Worm (Caenorhabditis elegans) whole organism, L3 larva: ENCODE measurements around the gene clc-23.

Experiments used
- R02D3.7 ChIP-seq: fragments of 150-350 bp; optimal IDR thresholded peaks from 2 replicates; lab custom pipeline; 2014; ENCODE audit warnings: missing biosample characterization, missing genetic modification characterization
- ZK546.5 ChIP-seq: sonication (generic microtip); optimal IDR thresholded peaks from 2 replicates; lab custom pipeline; 2017; ENCODE audit warnings: missing biosample characterization, missing genetic modification characterization
- aly-2 ChIP-seq: fragments of 150-350 bp; optimal IDR thresholded peaks from 2 replicates; lab custom pipeline; 2014; ENCODE audit warnings: missing biosample characterization, missing genetic modification characterization
- ama-1 ChIP-seq: fragments of 150-350 bp; optimal IDR thresholded peaks from 2 replicates; lab custom pipeline; 2018
- ceh-16 ChIP-seq: sonication (generic microtip); optimal IDR thresholded peaks from 2 replicates; lab custom pipeline; 2017; ENCODE audit warnings: missing biosample characterization, missing genetic modification characterization
- ceh-28 ChIP-seq: fragments of 150-350 bp; optimal IDR thresholded peaks from 2 replicates; lab custom pipeline; 2014; ENCODE audit warnings: missing biosample characterization, missing genetic modification reagents, missing genetic modification characterization
- ceh-82 ChIP-seq: fragments of 150-350 bp; optimal IDR thresholded peaks from 2 replicates; lab custom pipeline; 2014; ENCODE audit warnings: missing biosample characterization, missing genetic modification characterization
- ceh-9 ChIP-seq: sonication (generic microtip); optimal IDR thresholded peaks from 2 replicates; lab custom pipeline; 2018; ENCODE audit warnings: missing biosample characterization, missing genetic modification characterization
- egl-27 ChIP-seq: sonication (generic microtip); optimal IDR thresholded peaks from 4 replicates; lab custom pipeline; 2017; ENCODE audit warnings: missing biosample characterization, missing genetic modification reagents, missing genetic modification characterization
- egl-5 ChIP-seq: fragments of 150-350 bp; optimal IDR thresholded peaks from 2 replicates; lab custom pipeline; 2017; ENCODE audit warnings: missing biosample characterization, missing genetic modification reagents, missing genetic modification characterization, inconsistent platforms
- elt-1 ChIP-seq: fragments of 150-350 bp; optimal IDR thresholded peaks from 2 replicates; lab custom pipeline; 2014; ENCODE audit warnings: missing biosample characterization, missing genetic modification characterization
- elt-2 ChIP-seq: sonication (generic microtip); optimal IDR thresholded peaks from 2 replicates; lab custom pipeline; 2016; ENCODE audit warnings: missing genetic modification reagents, mild to moderate bottlenecking, missing genetic modification characterization, missing compliant biosample characterization
- elt-3 ChIP-seq, 3 experiments: fragments of 150-350 bp in 1 of 3; sonication (generic microtip) in 2 of 3; optimal IDR thresholded peaks; 2 replicates in 2 of 3; 4 replicates in 1 of 3; lab custom pipeline; 2014 to 2017; ENCODE audit warnings: missing biosample characterization in 3 of 3, missing genetic modification characterization in 3 of 3
- fkh-10 ChIP-seq: sonication (generic microtip); optimal IDR thresholded peaks from 2 replicates; lab custom pipeline; 2017; ENCODE audit warnings: missing biosample characterization, missing genetic modification reagents, missing genetic modification characterization
- fkh-2 ChIP-seq: fragments of 150-350 bp; optimal IDR thresholded peaks from 2 replicates; lab custom pipeline; 2014; ENCODE audit warnings: missing biosample characterization, missing genetic modification reagents, missing genetic modification characterization
- hmg-11 ChIP-seq: sonication (generic microtip); optimal IDR thresholded peaks from 2 replicates; lab custom pipeline; 2016; ENCODE audit warnings: missing genetic modification characterization, missing compliant biosample characterization
- jun-1 ChIP-seq: fragments of 150-350 bp; optimal IDR thresholded peaks from 2 replicates; lab custom pipeline; 2014; ENCODE audit warnings: missing biosample characterization, missing genetic modification reagents, missing genetic modification characterization
- lin-15B ChIP-seq: fragments of 150-350 bp; optimal IDR thresholded peaks from 2 replicates; lab custom pipeline; 2014; ENCODE audit warnings: missing biosample characterization, missing genetic modification characterization
- lin-39 ChIP-seq: fragments of 150-350 bp; optimal IDR thresholded peaks from 2 replicates; lab custom pipeline; 2018; ENCODE audit warnings: missing biosample characterization, missing genetic modification reagents, missing genetic modification characterization
- lsy-12 ChIP-seq: sonication (generic microtip); optimal IDR thresholded peaks from 2 replicates; lab custom pipeline; 2016; ENCODE audit warnings: mild to moderate bottlenecking, missing genetic modification characterization, missing compliant biosample characterization
- mdl-1 ChIP-seq: fragments of 150-350 bp; optimal IDR thresholded peaks from 2 replicates; lab custom pipeline; 2014; ENCODE audit warnings: missing biosample characterization, missing genetic modification characterization
- mml-1 ChIP-seq: fragments of 150-350 bp; sonication (generic microtip); optimal IDR thresholded peaks from 3 replicates; lab custom pipeline; 2014; ENCODE audit warnings: missing biosample characterization, missing genetic modification characterization
- nfya-1 ChIP-seq: sonication (generic microtip); optimal IDR thresholded peaks from 2 replicates; lab custom pipeline; 2017; ENCODE audit warnings: missing genetic modification characterization, mild to moderate bottlenecking, missing compliant biosample characterization, antibody characterized with exemption, moderate library complexity; ENCODE audit not compliant: insufficient read depth
- nhr-11 ChIP-seq: fragments of 150-350 bp; optimal IDR thresholded peaks from 2 replicates; lab custom pipeline; 2014; ENCODE audit warnings: missing biosample characterization, missing genetic modification characterization
- nhr-12 ChIP-seq: fragments of 150-350 bp; optimal IDR thresholded peaks from 2 replicates; lab custom pipeline; 2014; ENCODE audit warnings: missing biosample characterization, missing genetic modification characterization
- nhr-23 ChIP-seq: fragments of 150-350 bp; optimal IDR thresholded peaks from 2 replicates; lab custom pipeline; 2014; ENCODE audit warnings: missing biosample characterization, missing genetic modification reagents, missing genetic modification characterization
- nhr-237 ChIP-seq: fragments of 150-350 bp; optimal IDR thresholded peaks from 2 replicates; lab custom pipeline; 2014; ENCODE audit warnings: missing biosample characterization, missing genetic modification characterization
- nhr-25 ChIP-seq: sonication (generic microtip); optimal IDR thresholded peaks from 2 replicates; lab custom pipeline; 2017; ENCODE audit warnings: missing biosample characterization, missing genetic modification characterization
- nhr-43 ChIP-seq: sonication (generic microtip); optimal IDR thresholded peaks from 2 replicates; lab custom pipeline; 2016; ENCODE audit warnings: mild to moderate bottlenecking, missing genetic modification characterization, missing compliant biosample characterization; ENCODE audit not compliant: poor library complexity, severe bottlenecking
- nhr-67 ChIP-seq: fragments of 150-350 bp; optimal IDR thresholded peaks from 2 replicates; lab custom pipeline; 2014; ENCODE audit warnings: missing biosample characterization, missing genetic modification characterization
- pha-4 ChIP-seq: fragments of 150-350 bp; optimal IDR thresholded peaks from 2 replicates; lab custom pipeline; 2014; ENCODE audit warnings: missing biosample characterization, missing genetic modification reagents, missing genetic modification characterization
- pqm-1 ChIP-seq: fragments of 150-350 bp; optimal IDR thresholded peaks from 2 replicates; lab custom pipeline; 2017; ENCODE audit warnings: missing biosample characterization, missing genetic modification characterization, inconsistent platforms
- sea-2 ChIP-seq: fragments of 150-350 bp; sonication (generic microtip); optimal IDR thresholded peaks from 4 replicates; lab custom pipeline; 2014; ENCODE audit warnings: missing biosample characterization, missing genetic modification reagents, missing genetic modification characterization
- snpc-4 ChIP-seq: fragments of 150-350 bp; optimal IDR thresholded peaks from 2 replicates; lab custom pipeline; 2014; ENCODE audit warnings: missing biosample characterization, missing genetic modification characterization
- tbx-2 ChIP-seq: sonication (generic microtip); optimal IDR thresholded peaks from 2 replicates; lab custom pipeline; 2016; ENCODE audit warnings: mild to moderate bottlenecking, missing genetic modification characterization, missing compliant biosample characterization
- unc-39 ChIP-seq: sonication (generic microtip); optimal IDR thresholded peaks from 4 replicates; lab custom pipeline; 2017; ENCODE audit warnings: missing biosample characterization, missing genetic modification characterization
- zag-1 ChIP-seq: fragments of 150-350 bp; optimal IDR thresholded peaks from 2 replicates; lab custom pipeline; 2014; ENCODE audit warnings: missing biosample characterization, missing genetic modification characterization
- ztf-11 ChIP-seq: fragments of 150-350 bp; optimal IDR thresholded peaks from 2 replicates; lab custom pipeline; 2014; ENCODE audit warnings: missing biosample characterization, missing genetic modification characterization
- ztf-4 ChIP-seq: fragments of 150-350 bp; optimal IDR thresholded peaks from 2 replicates; lab custom pipeline; 2014; ENCODE audit warnings: missing biosample characterization, missing genetic modification characterization

Gene clc-23

DNA sequence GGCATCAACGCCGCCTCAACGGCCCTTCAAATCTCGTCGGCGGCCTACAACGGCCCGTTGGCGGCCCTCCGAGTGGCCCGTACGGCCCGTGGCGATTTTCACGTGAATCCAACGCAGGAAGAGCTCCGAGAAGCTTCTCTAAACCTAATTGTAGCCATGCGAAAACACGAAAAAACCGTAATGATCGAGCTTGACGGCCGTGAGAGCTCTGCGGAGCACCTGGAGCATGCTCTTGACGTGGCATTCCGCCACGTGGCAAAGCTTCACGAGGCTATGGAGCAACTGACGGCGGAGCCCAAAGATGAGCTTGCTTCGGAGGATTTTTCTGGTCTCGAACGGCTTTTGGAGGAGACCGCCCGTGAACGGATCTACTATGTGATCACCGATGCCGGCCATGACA, 19.3 kb downstream of the clc-23 start:
- TF ChIP-seq aly-2 = no peak
- no peak for TF ChIP-seq snpc-4 (tag; lab: Kevin White, UChicago)
- no peak for TF ChIP-seq nfya-1 (tag; lab: Kevin White, UChicago)
- TF ChIP-seq lsy-12 (tag; lab: Kevin White, UChicago) = no peak
- TF ChIP-seq unc-39 (tag; lab: Kevin White, UChicago) = no peak
- no peak for TF ChIP-seq lin-15B (tag; lab: Kevin White, UChicago)
- no peak for TF ChIP-seq R02D3.7 (tag; lab: Kevin White, UChicago)
- no peak for TF ChIP-seq hmg-11 (tag; lab: Kevin White, UChicago)
- no peak for TF ChIP-seq elt-3 (tag; optimal IDR thresholded peaks at IDR 0.05; lab: Kevin White, UChicago)
- TF ChIP-seq mml-1 = no peak
- no peak for TF ChIP-seq zag-1 (tag; lab: Kevin White, UChicago)
- no peak for TF ChIP-seq ZK546.5 (tag; lab: Kevin White, UChicago)
- no peak for TF ChIP-seq nhr-11 (tag; lab: Kevin White, UChicago)
- no peak for TF ChIP-seq ceh-28 (tag; lab: Kevin White, UChicago)
- no peak for TF ChIP-seq nhr-237
- no peak for TF ChIP-seq nhr-67 (tag; lab: Kevin White, UChicago)
- no peak for TF ChIP-seq sea-2 (GFP tag; lab: Kevin White, UChicago)
- TF ChIP-seq lin-39 = no peak
- TF ChIP-seq elt-1 (tag; lab: Kevin White, UChicago) = no peak
- TF ChIP-seq egl-5 (tag; lab: Kevin White, UChicago) = no peak

ce11 chrIII:1043790-1044189, 23.0 kb downstream of the clc-23 start:
- TF ChIP-seq nhr-25 (no peak), elt-3 (tag; optimal IDR thresholded peaks at IDR 0.05; lab: Kevin White, UChicago) (no peak), lin-39 (no peak), ama-1 (lab: Kevin White, UChicago) (no peak), nfya-1 (tag; lab: Kevin White, UChicago) (no peak), pqm-1 (no peak)

ce11 chrIII:1051877-1052276, 31.1 kb downstream of the clc-23 start:
- TF ChIP-seq ceh-82 (tag; lab: Kevin White, UChicago) = no peak
- TF ChIP-seq ztf-11 (tag; lab: Kevin White, UChicago) = no peak
- TF ChIP-seq ztf-4 (tag; lab: Kevin White, UChicago) = no peak
- TF ChIP-seq nhr-25 = no peak
- no peak for TF ChIP-seq zag-1 (tag; lab: Kevin White, UChicago)
- TF ChIP-seq ceh-16 (tag; lab: Kevin White, UChicago) = no peak
- TF ChIP-seq ceh-28 (tag; lab: Kevin White, UChicago) = no peak
- TF ChIP-seq, all 47 proteins: peak for 0

DNA sequence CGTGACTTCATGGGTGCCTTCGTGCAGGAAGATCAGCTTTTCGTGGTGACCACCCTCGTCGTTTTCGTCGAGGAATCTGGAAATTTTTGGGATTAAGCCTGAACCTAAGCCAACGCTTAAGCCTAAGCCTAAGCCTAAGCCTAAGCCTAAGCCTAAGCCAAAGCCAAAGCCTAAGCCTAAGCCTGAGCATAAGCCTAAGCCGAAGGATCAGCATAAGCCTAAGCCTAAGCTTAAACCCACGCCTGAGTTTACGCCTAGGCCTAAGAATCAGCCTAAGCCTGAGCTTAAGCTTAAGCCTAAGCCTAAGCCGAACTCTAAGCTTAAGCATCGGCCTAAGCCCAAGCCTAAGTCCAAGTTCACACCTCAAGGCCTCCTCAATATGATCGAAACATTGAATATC, 31.5 kb downstream of the clc-23 start:
- TF ChIP-seq zag-1 (tag; lab: Kevin White, UChicago) (no peak), nhr-43 (tag; lab: Kevin White, UChicago) (no peak), mdl-1 (tag; lab: Kevin White, UChicago) (no peak), fkh-10 (GFP tag; lab: Kevin White, UChicago) (no peak), nhr-12 (tag; lab: Kevin White, UChicago) (no peak), tbx-2 (tag; lab: Kevin White, UChicago) (no peak), R02D3.7 (tag; lab: Kevin White, UChicago) (no peak), nhr-11 (tag; lab: Kevin White, UChicago) (no peak), elt-2 (tag; lab: Kevin White, UChicago) (no peak)

- TF ChIP-seq nhr-23 (tag; lab: Kevin White, UChicago) (peak; percentile 6), egl-27 (tag; lab: Kevin White, UChicago) (no peak), nhr-25 (peak; percentile 67), pha-4 (tag; lab: Kevin White, UChicago) (no peak), nhr-43 (tag; lab: Kevin White, UChicago) (no peak), ceh-9 (tag; lab: Kevin White, UChicago) (no peak), hmg-11 (tag; lab: Kevin White, UChicago) (peak; percentile 49), ceh-16 (tag; lab: Kevin White, UChicago) (no peak), nhr-237 (no peak), zag-1 (tag; lab: Kevin White, UChicago) (no peak), aly-2 (no peak), fkh-2 (tag; lab: Kevin White, UChicago) (no peak), sea-2 (GFP tag; lab: Kevin White, UChicago) (no peak), unc-39 (tag; lab: Kevin White, UChicago) (no peak), snpc-4 (tag; lab: Kevin White, UChicago) (no peak), R02D3.7 (tag; lab: Kevin White, UChicago) (no peak), jun-1 (tag; lab: Kevin White, UChicago) (no peak), tbx-2 (tag; lab: Kevin White, UChicago) (no peak), ZK546.5 (tag; lab: Kevin White, UChicago) (no peak)
Observed at ce11 chrIII:1053067-1053466, 32.3 kb downstream of the clc-23 start, which contains the start of gene fbxo-11.2. Gene fbxo-11.2, minus strand, starts transcription at chrIII:1053242.
